Fruit fly (Drosophila melanogaster) whole organism, embryonic: ENCODE measurements around the gene CG9514.

ENCODE experiments used
- Bgb ChIP-seq: fragments of 200-800 bp; sonication (Bioruptor generic); IDR thresholded peaks from 2 replicates; pipeline ENCODE4 v1.3.6; 2022; ENCODE audit warnings: missing biosample characterization, missing genetic modification characterization; ENCODE audit not compliant: partially characterized antibody
- CG10267 ChIP-seq: fragments of 200-800 bp; sonication (Bioruptor generic); optimal IDR thresholded peaks from 2 replicates; lab custom pipeline; 2018; ENCODE audit warnings: missing biosample characterization, mild to moderate bottlenecking, missing genetic modification characterization, moderate library complexity
- CG10321 ChIP-seq: fragments of 200-800 bp; sonication (Bioruptor generic); IDR thresholded peaks from 2 replicates; pipeline ENCODE4 v1.3.6; 2022; ENCODE audit warnings: missing biosample characterization, missing genetic modification characterization
- CG10565 ChIP-seq: fragments of 200-800 bp; sonication (Bioruptor generic); optimal IDR thresholded peaks from 3 replicates; lab custom pipeline; 2016; ENCODE audit warnings: missing biosample characterization, mild to moderate bottlenecking, missing genetic modification characterization
- CG10654 ChIP-seq: fragments of 200-800 bp; sonication (Bioruptor generic); optimal IDR thresholded peaks from 2 replicates; lab custom pipeline; 2016; ENCODE audit warnings: missing biosample characterization, missing genetic modification characterization
- CG10979 ChIP-seq: fragments of 200-800 bp; sonication (Bioruptor generic); optimal IDR thresholded peaks from 2 replicates; lab custom pipeline; 2018; ENCODE audit warnings: missing biosample characterization, mild to moderate bottlenecking, missing genetic modification characterization, moderate library complexity
- CG12155 ChIP-seq: fragments of 200-800 bp; sonication (Bioruptor generic); optimal IDR thresholded peaks from 3 replicates; lab custom pipeline; 2016; ENCODE audit warnings: missing biosample characterization, missing genetic modification characterization
- CG14441 ChIP-seq: fragments of 200-800 bp; sonication (Bioruptor generic); IDR thresholded peaks from 2 replicates; pipeline ENCODE4 v1.3.6; 2022; ENCODE audit warnings: missing biosample characterization, missing genetic modification characterization
- CG15073 ChIP-seq: fragments of 200-800 bp; sonication (Bioruptor generic); optimal IDR thresholded peaks from 2 replicates; lab custom pipeline; 2016; ENCODE audit warnings: missing biosample characterization, missing genetic modification characterization
- CG1529 ChIP-seq: fragments of 200-800 bp; sonication (Bioruptor generic); optimal IDR thresholded peaks from 3 replicates; lab custom pipeline; 2018; ENCODE audit warnings: missing biosample characterization, missing genetic modification characterization
- CG15514 ChIP-seq: fragments of 200-800 bp; sonication (Bioruptor generic); optimal IDR thresholded peaks from 3 replicates; lab custom pipeline; 2017; ENCODE audit warnings: missing biosample characterization, missing genetic modification characterization, mild to moderate bottlenecking, moderate library complexity, missing genetic modification reagents
- CG16863 ChIP-seq: fragments of 200-800 bp; sonication (Bioruptor generic); optimal IDR thresholded peaks from 3 replicates; lab custom pipeline; 2016; ENCODE audit warnings: missing biosample characterization, missing genetic modification characterization
- CG17359 ChIP-seq: fragments of 200-800 bp; sonication (Bioruptor generic); optimal IDR thresholded peaks from 3 replicates; lab custom pipeline; 2018; ENCODE audit warnings: missing biosample characterization, mild to moderate bottlenecking, missing genetic modification characterization, moderate library complexity
- CG17361 ChIP-seq: fragments of 200-800 bp; sonication (Bioruptor generic); IDR thresholded peaks from 3 replicates; pipeline ENCODE4 v1.3.6; 2022; ENCODE audit warnings: missing biosample characterization, missing genetic modification characterization
- CG2202 ChIP-seq: fragments of 200-800 bp; sonication (Bioruptor generic); optimal IDR thresholded peaks from 2 replicates; lab custom pipeline; 2018; ENCODE audit warnings: missing biosample characterization, mild to moderate bottlenecking, missing genetic modification characterization
- CG33557 ChIP-seq: fragments of 200-800 bp; sonication (Bioruptor generic); optimal IDR thresholded peaks from 2 replicates; lab custom pipeline; 2019; ENCODE audit warnings: missing biosample characterization, mild to moderate bottlenecking, missing genetic modification characterization, moderate library complexity
- CG3847 ChIP-seq: fragments of 200-800 bp; sonication (Bioruptor generic); IDR thresholded peaks from 2 replicates; pipeline ENCODE4 v1.3.6; 2022; ENCODE audit warnings: missing biosample characterization, missing genetic modification characterization
- CG4282 ChIP-seq: fragments of 200-800 bp; sonication (Bioruptor generic); optimal IDR thresholded peaks from 2 replicates; lab custom pipeline; 2016; ENCODE audit warnings: missing biosample characterization, missing genetic modification characterization
- CG4360 ChIP-seq: fragments of 200-800 bp; sonication (Bioruptor generic); IDR thresholded peaks from 2 replicates; pipeline ENCODE4 v1.3.6; 2022; ENCODE audit warnings: missing biosample characterization, missing genetic modification characterization
- CG4707 ChIP-seq: fragments of 200-800 bp; sonication (Bioruptor generic); optimal IDR thresholded peaks from 2 replicates; lab custom pipeline; 2018; ENCODE audit warnings: missing biosample characterization, mild to moderate bottlenecking, missing genetic modification characterization, moderate library complexity
- CG7556 ChIP-seq: fragments of 200-800 bp; sonication (Bioruptor generic); optimal IDR thresholded peaks from 2 replicates; lab custom pipeline; 2017; ENCODE audit warnings: missing biosample characterization, mild to moderate bottlenecking, missing genetic modification characterization
- CG7839 ChIP-seq: fragments of 200-800 bp; sonication (Bioruptor generic); optimal IDR thresholded peaks from 3 replicates; lab custom pipeline; 2018; ENCODE audit warnings: missing biosample characterization, mild to moderate bottlenecking, missing genetic modification characterization, moderate library complexity
- CG8089 ChIP-seq: fragments of 200-800 bp; sonication (Bioruptor generic); optimal IDR thresholded peaks from 3 replicates; lab custom pipeline; 2016; ENCODE audit warnings: missing biosample characterization, missing genetic modification characterization
- CG9437 ChIP-seq: fragments of 200-800 bp; sonication (Bioruptor generic); optimal IDR thresholded peaks from 2 replicates; lab custom pipeline; 2018; ENCODE audit warnings: missing biosample characterization, mild to moderate bottlenecking, missing genetic modification characterization
- D19A ChIP-seq: fragments of 200-800 bp; optimal IDR thresholded peaks from 3 replicates; lab custom pipeline; 2019; ENCODE audit warnings: missing biosample characterization, mild to moderate bottlenecking, missing genetic modification characterization, moderate library complexity
- Dbx ChIP-seq: fragments of 200-800 bp; sonication (Bioruptor generic); IDR thresholded peaks from 3 replicates; pipeline ENCODE4 v1.3.6; 2022; ENCODE audit warnings: missing biosample characterization, missing genetic modification characterization
- Dip2 ChIP-seq: fragments of 200-800 bp; sonication (Bioruptor generic); IDR thresholded peaks from 2 replicates; pipeline ENCODE4 v1.3.6; 2022; ENCODE audit warnings: missing biosample characterization, missing genetic modification characterization
- HLH4C ChIP-seq: fragments of 200-800 bp; sonication (Bioruptor generic); IDR thresholded peaks from 3 replicates; pipeline ENCODE4 v1.3.6; 2022; ENCODE audit warnings: missing biosample characterization, missing genetic modification characterization; ENCODE audit not compliant: partially characterized antibody
- Hr39 ChIP-seq: fragments of >200 bp; optimal IDR thresholded peaks from 2 replicates; lab custom pipeline; 2017
- Lhr ChIP-seq: fragments of 200-800 bp; sonication (Bioruptor generic); optimal IDR thresholded peaks from 3 replicates; lab custom pipeline; 2017; ENCODE audit warnings: mild to moderate bottlenecking, missing biosample characterization, missing genetic modification reagents, missing genetic modification characterization
- NC2α ChIP-seq: fragments of 200-800 bp; sonication (Bioruptor generic); optimal IDR thresholded peaks from 2 replicates; lab custom pipeline; 2016; ENCODE audit warnings: missing biosample characterization, missing genetic modification characterization
- NK7.1 ChIP-seq: fragments of 200-800 bp; sonication (Bioruptor generic); optimal IDR thresholded peaks from 3 replicates; lab custom pipeline; 2016; ENCODE audit warnings: missing biosample characterization, missing genetic modification characterization
- Pdp1 ChIP-seq, 2 experiments: fragments of 200-800 bp; sonication (Bioruptor generic); optimal IDR thresholded peaks; 3 replicates each; lab custom pipeline; 2016; ENCODE audit warnings: missing biosample characterization in 2 of 2, missing genetic modification characterization in 2 of 2, mild to moderate bottlenecking in 1 of 2, moderate library complexity in 1 of 2
- Sox100B ChIP-seq: fragments of 200-800 bp; sonication (Bioruptor generic); optimal IDR thresholded peaks from 3 replicates; lab custom pipeline; 2018; ENCODE audit warnings: missing biosample characterization, mild to moderate bottlenecking, missing genetic modification characterization
- Usf ChIP-seq: fragments of 200-800 bp; sonication (Bioruptor generic); optimal IDR thresholded peaks from 2 replicates; lab custom pipeline; 2017; ENCODE audit warnings: missing genotype, missing biosample characterization, missing genetic modification characterization
- crp ChIP-seq, 2 experiments: fragments of 200-800 bp; sonication (Bioruptor generic); optimal IDR thresholded peaks; 2 replicates in 1 of 2; 3 replicates in 1 of 2; lab custom pipeline; 2017; ENCODE audit warnings: missing biosample characterization in 2 of 2, missing genetic modification characterization in 2 of 2, mild to moderate bottlenecking in 1 of 2, moderate library complexity in 1 of 2
- eve ChIP-seq, 2 experiments: fragments of >200 bp; optimal IDR thresholded peaks; 2 replicates each; lab custom pipeline; 2017; ENCODE audit warnings: missing biosample characterization in 2 of 2, missing genetic modification characterization in 2 of 2
- gfzf ChIP-seq: fragments of 200-800 bp; sonication (Bioruptor generic); optimal IDR thresholded peaks from 2 replicates; lab custom pipeline; 2016; ENCODE audit warnings: missing biosample characterization, mild to moderate bottlenecking, missing genetic modification characterization, moderate library complexity
- grau ChIP-seq: fragments of 200-800 bp; optimal IDR thresholded peaks from 3 replicates; lab custom pipeline; 2019; ENCODE audit warnings: missing biosample characterization, mild to moderate bottlenecking, missing genetic modification characterization, moderate library complexity
- jigr1 ChIP-seq: fragments of 200-800 bp; sonication (Bioruptor generic); IDR thresholded peaks from 3 replicates; pipeline ENCODE4 v1.3.6; 2022; ENCODE audit warnings: missing biosample characterization, missing genetic modification characterization
- onecut ChIP-seq: fragments of 200-800 bp; sonication (Bioruptor generic); IDR thresholded peaks from 2 replicates; pipeline ENCODE4 v1.3.6; 2022; ENCODE audit warnings: missing biosample characterization, missing genetic modification characterization
- peb ChIP-seq: fragments of 200-800 bp; sonication (Bioruptor generic); IDR thresholded peaks from 2 replicates; pipeline ENCODE4 v1.3.6; 2022; ENCODE audit warnings: missing biosample characterization, missing genetic modification characterization
- ro ChIP-seq: fragments of 200-800 bp; sonication (Bioruptor generic); IDR thresholded peaks from 2 replicates; pipeline ENCODE4 v1.3.6; 2022; ENCODE audit warnings: missing biosample characterization, missing genetic modification characterization
- sens-2 ChIP-seq: fragments of 200-800 bp; sonication (Bioruptor generic); IDR thresholded peaks from 2 replicates; pipeline ENCODE4 v1.3.6; 2022; ENCODE audit warnings: missing biosample characterization, missing genetic modification characterization
- shn ChIP-seq: fragments of 200-800 bp; sonication (Bioruptor generic); optimal IDR thresholded peaks from 3 replicates; lab custom pipeline; 2016; ENCODE audit warnings: missing biosample characterization, missing genetic modification characterization
- sima ChIP-seq: fragments of 200-800 bp; sonication (Bioruptor generic); optimal IDR thresholded peaks from 2 replicates; lab custom pipeline; 2016; ENCODE audit warnings: missing biosample characterization, missing genetic modification characterization
- sqz ChIP-seq: fragments of 200-800 bp; sonication (Bioruptor generic); optimal IDR thresholded peaks from 3 replicates; lab custom pipeline; 2018; ENCODE audit warnings: missing biosample characterization, mild to moderate bottlenecking, missing genetic modification characterization
- stc ChIP-seq: fragments of 200-800 bp; sonication (Bioruptor generic); IDR thresholded peaks from 2 replicates; pipeline ENCODE4 v1.3.6; 2022; ENCODE audit warnings: missing biosample characterization, missing genetic modification characterization
- trem ChIP-seq: fragments of 200-800 bp; optimal IDR thresholded peaks from 3 replicates; lab custom pipeline; 2019; ENCODE audit warnings: missing biosample characterization, mild to moderate bottlenecking, missing genetic modification characterization, moderate library complexity
- tx ChIP-seq: fragments of 200-800 bp; sonication (Bioruptor generic); optimal IDR thresholded peaks from 2 replicates; lab custom pipeline; 2016; ENCODE audit warnings: missing biosample characterization, missing genetic modification characterization

The CG9514 gene

DNA sequence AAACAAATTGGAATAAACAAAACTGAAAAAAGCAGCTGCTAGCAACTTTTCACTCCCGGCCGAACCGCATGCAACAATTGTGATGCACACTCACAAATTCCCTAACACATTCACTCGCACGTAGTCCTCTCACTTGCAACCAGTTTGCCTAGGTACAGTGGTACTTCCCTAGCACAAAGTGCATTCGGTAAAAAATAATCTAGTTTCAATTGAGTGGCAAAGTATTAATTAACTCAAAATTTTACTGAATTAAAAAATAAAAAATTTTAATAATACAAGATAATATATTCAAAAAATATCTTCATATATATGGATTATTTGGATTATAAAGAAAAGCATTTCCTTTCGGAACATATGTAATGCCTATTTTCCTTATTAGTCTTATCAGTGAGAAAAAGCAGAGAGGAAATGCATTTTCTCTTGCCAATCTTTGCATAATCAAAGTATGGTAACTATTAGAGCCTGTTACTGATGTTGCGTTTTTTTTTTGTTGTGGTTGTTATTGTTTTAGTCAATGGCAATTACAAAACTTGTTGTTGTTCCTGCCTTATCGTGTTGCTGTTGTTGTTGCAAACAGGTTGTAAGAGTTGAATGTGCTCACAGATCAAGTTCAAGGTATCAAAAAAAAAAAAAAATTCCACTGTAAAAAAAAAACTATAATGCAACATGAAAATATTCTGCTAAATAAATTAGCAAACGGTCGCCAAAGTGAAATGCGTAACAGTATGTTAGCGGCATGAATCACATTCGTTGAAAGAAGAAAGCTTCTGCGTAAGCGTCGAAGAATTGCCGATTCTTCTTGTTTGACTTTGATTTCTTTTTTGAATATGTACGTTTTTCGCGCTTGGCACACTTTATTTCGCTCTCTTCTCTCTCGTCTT, 25.9 kb upstream of the CG9514 start (continued):
- no peak for TF ChIP-seq onecut (GFP tag; lab: Robert Waterston, UW)
- no peak for TF ChIP-seq NK7.1 (GFP tag; lab: Kevin White, UChicago)
- TF ChIP-seq CG4707 (GFP tag; lab: Kevin White, UChicago), result no peak
- TF ChIP-seq CG9437 (GFP tag; lab: Kevin White, UChicago), result no peak
- TF ChIP-seq trem, result no peak
- peak in 1 of 2 experiments; percentile 37 for TF ChIP-seq eve (GFP tag; optimal IDR thresholded peaks at IDR 0.05; lab: Kevin White, UChicago)
- TF ChIP-seq NC2α (GFP tag; lab: Kevin White, UChicago), result no peak
- TF ChIP-seq CG17359 (tag; lab: Kevin White, UChicago), result no peak
- no peak for TF ChIP-seq CG12155
- no peak for TF ChIP-seq CG4360 (GFP tag; lab: Robert Waterston, UW)
- TF ChIP-seq CG7556 (GFP tag; lab: Kevin White, UChicago), result no peak
- no peak for TF ChIP-seq CG10565
- no peak for TF ChIP-seq ro (GFP tag; lab: Robert Waterston, UW)
- no peak for TF ChIP-seq Sox100B (GFP tag; lab: Kevin White, UChicago)
- TF ChIP-seq CG14441 (GFP tag; lab: Robert Waterston, UW), result no peak
- TF ChIP-seq CG15514 (GFP tag; lab: Kevin White, UChicago), result no peak
- TF ChIP-seq peb (GFP tag; lab: Robert Waterston, UW), result no peak
- peak; percentile 55 for TF ChIP-seq grau
- TF ChIP-seq CG3847, result no peak
- no peak for TF ChIP-seq stc (GFP tag; lab: Robert Waterston, UW)
- no peak for TF ChIP-seq CG4282 (GFP tag; lab: Kevin White, UChicago)
- TF ChIP-seq sima (GFP tag; lab: Kevin White, UChicago), result no peak
- no peak for TF ChIP-seq CG10654 (GFP tag; lab: Kevin White, UChicago)
- no peak for TF ChIP-seq CG33557
- no peak for TF ChIP-seq CG15073 (GFP tag; lab: Kevin White, UChicago)
- TF ChIP-seq CG2202, result no peak
- TF ChIP-seq CG7839 (tag; lab: Kevin White, UChicago), result no peak
- TF ChIP-seq CG10267 (tag; lab: Kevin White, UChicago), result no peak
- no peak for TF ChIP-seq tx (GFP tag; lab: Kevin White, UChicago)
- no peak for TF ChIP-seq CG10979 (tag; lab: Kevin White, UChicago)
- TF ChIP-seq sqz (GFP tag; lab: Kevin White, UChicago), result peak; percentile 63
- TF ChIP-seq CG1529 (GFP tag; lab: Kevin White, UChicago), result no peak
- no peak for TF ChIP-seq CG10321
- 0 out of 3 replicates have a peak, but pooled peaks have one; percentile 27 for TF ChIP-seq CG17361
- TF ChIP-seq crp (GFP tag; optimal IDR thresholded peaks at IDR 0.05; lab: Kevin White, UChicago), result no peak
- TF ChIP-seq gfzf (GFP tag; lab: Kevin White, UChicago), result no peak
- no peak for TF ChIP-seq Bgb (GFP tag; lab: Robert Waterston, UW)
- TF ChIP-seq Pdp1 (GFP tag; optimal IDR thresholded peaks at IDR 0.05; lab: Kevin White, UChicago), result no peak
- TF ChIP-seq Lhr (GFP tag; lab: Kevin White, UChicago), result no peak
- TF ChIP-seq D19A, result peak; percentile 27
- no peak for TF ChIP-seq Dbx (GFP tag; lab: Robert Waterston, UW)
- TF ChIP-seq Usf (GFP tag; lab: Kevin White, UChicago), result no peak
- no peak for TF ChIP-seq jigr1 (GFP tag; lab: Robert Waterston, UW)
- no peak for TF ChIP-seq HLH4C (GFP tag; lab: Robert Waterston, UW)
- no peak for TF ChIP-seq Dip2 (GFP tag; lab: Robert Waterston, UW)
- TF ChIP-seq CG16863 (GFP tag; lab: Kevin White, UChicago), result no peak
- no peak for TF ChIP-seq shn (GFP tag; lab: Kevin White, UChicago)
- no peak for TF ChIP-seq Hr39 (lab: Kevin White, UChicago)
- no peak for TF ChIP-seq CG8089 (GFP tag; lab: Kevin White, UChicago)
- no peak for TF ChIP-seq sens-2 (GFP tag; lab: Robert Waterston, UW)
